Fruit fly (Drosophila melanogaster) whole organism, wandering third instar larva: ENCODE measurements around the gene Tdh.

Experiments
- Abd-B ChIP-seq: fragments of >200 bp; optimal IDR thresholded peaks from 2 replicates; lab custom pipeline; 2017; ENCODE audit warnings: missing biosample characterization, missing genetic modification characterization
- CG32264 ChIP-seq: fragments of 200-800 bp; sonication (Bioruptor generic); optimal IDR thresholded peaks from 2 replicates; lab custom pipeline; 2016; ENCODE audit warnings: missing biosample characterization, missing genetic modification characterization
- CG9705 ChIP-seq: fragments of 200-800 bp; sonication (Bioruptor generic); optimal IDR thresholded peaks from 2 replicates; lab custom pipeline; 2018; ENCODE audit warnings: missing biosample characterization, mild to moderate bottlenecking, missing genetic modification characterization
- CrebA ChIP-seq: fragments of 200-800 bp; sonication (Bioruptor generic); optimal IDR thresholded peaks from 2 replicates; lab custom pipeline; 2016; ENCODE audit warnings: missing biosample characterization, mild to moderate bottlenecking, missing genetic modification characterization, borderline replicate concordance
- Dfd ChIP-seq: fragments of >200 bp; optimal IDR thresholded peaks from 2 replicates; lab custom pipeline; 2017; ENCODE audit warnings: missing biosample characterization, missing genetic modification characterization
- Dif ChIP-seq: fragments of 200-275, 200-300 bp; sonication (Bioruptor generic); optimal IDR thresholded peaks from 2 replicates; lab custom pipeline; 2018; ENCODE audit warnings: missing biosample characterization, missing genetic modification characterization; ENCODE audit not compliant: partially characterized antibody
- GATAd ChIP-seq: sonication (Bioruptor generic); optimal IDR thresholded peaks from 2 replicates; lab custom pipeline; 2016; ENCODE audit warnings: missing biosample characterization, missing genetic modification characterization
- HLH106 ChIP-seq: fragments of 200-800 bp; optimal IDR thresholded peaks from 3 replicates; lab custom pipeline; 2019; ENCODE audit warnings: missing biosample characterization, mild to moderate bottlenecking, missing genetic modification characterization, moderate library complexity
- Hnf4 ChIP-seq: fragments of 200-800 bp; sonication (Bioruptor generic); optimal IDR thresholded peaks from 2 replicates; lab custom pipeline; 2016; ENCODE audit warnings: missing biosample characterization, mild to moderate bottlenecking, missing genetic modification characterization
- Hr83 ChIP-seq: fragments of 200-300 bp; sonication (Bioruptor generic); optimal IDR thresholded peaks from 2 replicates; lab custom pipeline; 2016; ENCODE audit warnings: missing biosample characterization, mild to moderate bottlenecking, missing genetic modification characterization, moderate library complexity; ENCODE audit not compliant: poor library complexity, severe bottlenecking
- Jra ChIP-seq: sonication (Bioruptor generic); optimal IDR thresholded peaks from 2 replicates; lab custom pipeline; 2016; ENCODE audit warnings: missing biosample characterization, missing genetic modification characterization
- Mio ChIP-seq: sonication (Bioruptor generic); optimal IDR thresholded peaks from 2 replicates; lab custom pipeline; 2016; ENCODE audit warnings: missing biosample characterization, missing genetic modification characterization
- Myc ChIP-seq: fragments of >200 bp; optimal IDR thresholded peaks from 2 replicates; lab custom pipeline; 2017
- N ChIP-seq: fragments of >200 bp; optimal IDR thresholded peaks from 2 replicates; lab custom pipeline; 2018; ENCODE audit warnings: missing biosample characterization, missing external identifiers, missing genetic modification characterization
- OdsH ChIP-seq: fragments of 200-800 bp; sonication (Bioruptor generic); optimal IDR thresholded peaks from 2 replicates; lab custom pipeline; 2016; ENCODE audit warnings: missing biosample characterization, mild to moderate bottlenecking, missing genetic modification characterization
- Rel ChIP-seq, 2 experiments: fragments of 200-800 bp; sonication (Bioruptor generic) in 1 of 2; optimal IDR thresholded peaks; 2 replicates in 1 of 2; 3 replicates in 1 of 2; lab custom pipeline; 2016 to 2019; ENCODE audit warnings: mild to moderate bottlenecking in 2 of 2, missing biosample characterization in 2 of 2, missing genetic modification characterization in 2 of 2, moderate library complexity in 1 of 2
- Sp1 ChIP-seq: fragments of 200-800 bp; sonication (Bioruptor generic); optimal IDR thresholded peaks from 3 replicates; lab custom pipeline; 2019; ENCODE audit warnings: missing biosample characterization, mild to moderate bottlenecking, missing genetic modification characterization, moderate library complexity
- Vsx2 ChIP-seq: fragments of 200-300, 225-300 bp; sonication (Bioruptor generic); optimal IDR thresholded peaks from 2 replicates; lab custom pipeline; 2018; ENCODE audit warnings: missing biosample characterization, missing genetic modification characterization; ENCODE audit not compliant: partially characterized antibody
- br ChIP-seq: fragments of 200-800 bp; sonication (Bioruptor generic); optimal IDR thresholded peaks from 2 replicates; lab custom pipeline; 2016; ENCODE audit warnings: missing biosample characterization, missing genetic modification characterization
- brk ChIP-seq: fragments of 200-800 bp; sonication (Bioruptor generic); optimal IDR thresholded peaks from 2 replicates; lab custom pipeline; 2016; ENCODE audit warnings: missing biosample characterization, mild to moderate bottlenecking, missing genetic modification characterization
- dl ChIP-seq, 2 experiments: fragments of 175-275, 200-275 bp in 1 of 2; fragments of 200-275 bp in 1 of 2; sonication (Bioruptor generic); optimal IDR thresholded peaks; lab custom pipeline; 2018; ENCODE audit warnings: mild to moderate bottlenecking in 2 of 2, missing biosample characterization in 2 of 2, missing genetic modification characterization in 2 of 2, moderate library complexity in 2 of 2; ENCODE audit not compliant: partially characterized antibody in 2 of 2, insufficient read depth in 1 of 2
- dmrt93B ChIP-seq: fragments of 200-800 bp; sonication (Bioruptor generic); optimal IDR thresholded peaks from 2 replicates; lab custom pipeline; 2018; ENCODE audit warnings: missing biosample characterization, mild to moderate bottlenecking, missing genetic modification characterization
- dsf ChIP-seq: sonication (Bioruptor generic); optimal IDR thresholded peaks from 2 replicates; lab custom pipeline; 2016; ENCODE audit warnings: missing biosample characterization, missing genetic modification characterization, borderline replicate concordance
- ey ChIP-seq: fragments of 200-800 bp; sonication (Bioruptor generic); optimal IDR thresholded peaks from 2 replicates; lab custom pipeline; 2016; ENCODE audit warnings: missing biosample characterization, missing genetic modification characterization
- foxo ChIP-seq, 2 experiments: fragments of 200-800 bp; sonication (Bioruptor generic); optimal IDR thresholded peaks; 2 replicates in 1 of 2; 3 replicates in 1 of 2; lab custom pipeline; 2016 to 2017; ENCODE audit warnings: missing biosample characterization in 2 of 2, missing genetic modification characterization in 2 of 2
- fru ChIP-seq: fragments of 200-800 bp; sonication (Bioruptor generic); optimal IDR thresholded peaks from 3 replicates; lab custom pipeline; 2016; ENCODE audit warnings: missing biosample characterization, mild to moderate bottlenecking, missing genetic modification characterization
- h ChIP-seq: fragments of 200-800 bp; sonication (Bioruptor generic); optimal IDR thresholded peaks from 3 replicates; lab custom pipeline; 2016; ENCODE audit warnings: missing biosample characterization, mild to moderate bottlenecking, missing genetic modification characterization
- lola ChIP-seq: fragments of >200 bp; optimal IDR thresholded peaks from 2 replicates; lab custom pipeline; 2017; ENCODE audit warnings: missing biosample characterization, missing genetic modification characterization
- pan ChIP-seq: fragments of >200 bp; optimal IDR thresholded peaks from 2 replicates; lab custom pipeline; 2017
- rgr ChIP-seq: fragments of 200-800 bp; sonication (Bioruptor generic); optimal IDR thresholded peaks from 3 replicates; lab custom pipeline; 2016; ENCODE audit warnings: missing biosample characterization, mild to moderate bottlenecking, missing genetic modification characterization
- sage ChIP-seq: fragments of 200-800 bp; sonication (Bioruptor generic); optimal IDR thresholded peaks from 2 replicates; lab custom pipeline; 2016; ENCODE audit warnings: missing biosample characterization, mild to moderate bottlenecking, missing genetic modification characterization
- tai ChIP-seq: sonication (Bioruptor generic); optimal IDR thresholded peaks from 2 replicates; lab custom pipeline; 2016; ENCODE audit warnings: missing biosample characterization, missing genetic modification characterization
- usp ChIP-seq: fragments of >200 bp; optimal IDR thresholded peaks from 2 replicates; lab custom pipeline; 2017; ENCODE audit warnings: missing biosample characterization, missing genetic modification characterization
- woc ChIP-seq: sonication (Bioruptor generic); optimal IDR thresholded peaks from 2 replicates; lab custom pipeline; 2016; ENCODE audit warnings: missing biosample characterization, mild to moderate bottlenecking, missing genetic modification characterization

Tdh gene

dm6 chr3L:20467433-20467832 lies 689 bp downstream of the Tdh start:
- TF ChIP-seq OdsH (GFP tag; lab: Kevin White, UChicago), result no peak
- no peak for TF ChIP-seq GATAd
- no peak for TF ChIP-seq dsf (GFP tag; lab: Kevin White, UChicago)
- TF ChIP-seq woc (GFP tag; lab: Kevin White, UChicago), result no peak
- no peak for TF ChIP-seq dl (GFP tag; optimal IDR thresholded peaks at IDR 0.05; lab: Kevin White, UChicago; ENCODE audit: insufficient read depth in 1 of 2, partially characterized antibody in 2 of 2)
- no peak for TF ChIP-seq Sp1 (GFP tag; lab: Kevin White, UChicago)
- no peak for TF ChIP-seq Abd-B (GFP tag; lab: Kevin White, UChicago)
- no peak for TF ChIP-seq sage (GFP tag; lab: Kevin White, UChicago)
- no peak for TF ChIP-seq tai (GFP tag; lab: Kevin White, UChicago)
- no peak for TF ChIP-seq fru (GFP tag; lab: Kevin White, UChicago)
- TF ChIP-seq br (GFP tag; lab: Kevin White, UChicago), result no peak
- TF ChIP-seq foxo (GFP tag; optimal IDR thresholded peaks at IDR 0.05; lab: Kevin White, UChicago), result no peak
- TF ChIP-seq ey (GFP tag; lab: Kevin White, UChicago), result no peak
- no peak for TF ChIP-seq Rel (GFP tag; optimal IDR thresholded peaks at IDR 0.05; lab: Kevin White, UChicago)
- no peak for TF ChIP-seq Rel (tag; optimal IDR thresholded peaks at IDR 0.05; lab: Kevin White, UChicago)
- TF ChIP-seq Hnf4 (GFP tag; lab: Kevin White, UChicago), result no peak

dm6 chr3L:20470991-20471498 lies 4.3 kb downstream of the Tdh start:
- TF ChIP-seq Rel (GFP tag; optimal IDR thresholded peaks at IDR 0.05; lab: Kevin White, UChicago), result no peak
- no peak for TF ChIP-seq Rel (tag; optimal IDR thresholded peaks at IDR 0.05; lab: Kevin White, UChicago)
- TF ChIP-seq HLH106 (tag; lab: Kevin White, UChicago), result no peak
- no peak for TF ChIP-seq OdsH (GFP tag; lab: Kevin White, UChicago)
- no peak for TF ChIP-seq foxo (GFP tag; optimal IDR thresholded peaks at IDR 0.05; lab: Kevin White, UChicago)
- no peak for TF ChIP-seq pan (lab: Kevin White, UChicago)
- no peak for TF ChIP-seq Abd-B (GFP tag; lab: Kevin White, UChicago)
- no peak for TF ChIP-seq usp (GFP tag; lab: Kevin White, UChicago)
- TF ChIP-seq woc (GFP tag; lab: Kevin White, UChicago), result no peak
- no peak for TF ChIP-seq Hnf4 (GFP tag; lab: Kevin White, UChicago)
- TF ChIP-seq Myc, result no peak
- no peak for TF ChIP-seq Dif (GFP tag; lab: Kevin White, UChicago)
- no peak for TF ChIP-seq Vsx2 (GFP tag; lab: Kevin White, UChicago)
- TF ChIP-seq Sp1 (GFP tag; lab: Kevin White, UChicago), result no peak
- no peak for TF ChIP-seq ey (GFP tag; lab: Kevin White, UChicago)
- TF ChIP-seq dl (GFP tag; optimal IDR thresholded peaks at IDR 0.05; lab: Kevin White, UChicago; ENCODE audit: insufficient read depth in 1 of 2, partially characterized antibody in 2 of 2), result no peak
- no peak for TF ChIP-seq rgr
- TF ChIP-seq, all 38 proteins: peak for 0

dm6 chr3L:20471499-20472313 lies 5.0 kb downstream of the Tdh start:
- TF ChIP-seq dmrt93B (no peak), Hr83 (peak; percentile 27), br (GFP tag; lab: Kevin White, UChicago) (peak; percentile 31), Rel (GFP tag; optimal IDR thresholded peaks at IDR 0.05; lab: Kevin White, UChicago) (no peak), Rel (tag; optimal IDR thresholded peaks at IDR 0.05; lab: Kevin White, UChicago) (peak; percentile 38), CG9705 (no peak), CG32264 (no peak), rgr (peak; percentile 72), Dfd (GFP tag; lab: Kevin White, UChicago) (no peak), usp (GFP tag; lab: Kevin White, UChicago) (no peak), lola (no peak), h (GFP tag; lab: Kevin White, UChicago) (peak; percentile 21), HLH106 (tag; lab: Kevin White, UChicago) (peak; percentile 9), CrebA (no peak), sage (GFP tag; lab: Kevin White, UChicago) (no peak), brk (GFP tag; lab: Kevin White, UChicago) (peak; percentile 19), Jra (GFP tag; lab: Kevin White, UChicago) (no peak), Abd-B (GFP tag; lab: Kevin White, UChicago) (no peak), GATAd (no peak), Vsx2 (GFP tag; lab: Kevin White, UChicago) (no peak), pan (lab: Kevin White, UChicago) (no peak), Hnf4 (GFP tag; lab: Kevin White, UChicago) (peak; percentile 12), dl (GFP tag; optimal IDR thresholded peaks at IDR 0.05; lab: Kevin White, UChicago; ENCODE audit: insufficient read depth in 1 of 2, partially characterized antibody in 2 of 2) (no peak), fru (GFP tag; lab: Kevin White, UChicago) (peak; percentile 48), Mio (GFP tag; lab: Kevin White, UChicago) (no peak), N (GFP tag; lab: Kevin White, UChicago) (no peak), Dif (GFP tag; lab: Kevin White, UChicago) (no peak), Myc (no peak), ey (GFP tag; lab: Kevin White, UChicago) (no peak), Sp1 (GFP tag; lab: Kevin White, UChicago) (peak; percentile 6), OdsH (GFP tag; lab: Kevin White, UChicago) (peak; percentile 18), foxo (GFP tag; optimal IDR thresholded peaks at IDR 0.05; lab: Kevin White, UChicago) (peak in 1 of 2 experiments; percentile 41), tai (GFP tag; lab: Kevin White, UChicago) (peak; percentile 9)
- TF ChIP-seq, all 38 proteins: peak for 13
